Worm (Caenorhabditis elegans): ENCODE data around the gene C25F9.8.

- TF ChIP-seq flt-1 (GFP tag; IDR thresholded peaks at IDR 0.05) (no peak; the same call in 1 of the 2 replicates), ztf-23 (GFP tag; IDR thresholded peaks at IDR 0.05) (no peak), ref-1 (GFP tag; conservative IDR thresholded peaks at IDR 0.05) (no peak), T22C8.4 (GFP tag; IDR thresholded peaks at IDR 0.05) (no peak), ztf-29 (GFP tag; IDR thresholded peaks at IDR 0.05) (peak; percentile 53; the same call in 1 of the 2 replicates), med-1 (GFP tag; optimal IDR thresholded peaks at IDR 0.05; ENCODE audit: insufficient read depth) (no peak), cog-1 (tag; optimal IDR thresholded peaks at IDR 0.05) (no peak), klf-2 (GFP tag; conservative IDR thresholded peaks at IDR 0.05) (no peak)
Observed at ce11 chrV:19430351-19430913, 35.6 kb downstream of the C25F9.8 start.

Data from whole organism, midembryonic.